Worm (Caenorhabditis elegans): ENCODE measurements around the gene tomm-20.

tomm-20 gene

ce11 chrV:12351842-12352241 is 8.6 kb upstream of the tomm-20 start:
- TF ChIP-seq W03F9.2 (tag; optimal IDR thresholded peaks at IDR 0.05) = no peak
- no peak for TF ChIP-seq dao-5 (tag; optimal IDR thresholded peaks at IDR 0.05)
- TF ChIP-seq him-1 (tag; optimal IDR thresholded peaks at IDR 0.05) = no peak

- no peak for TF ChIP-seq dao-5 (tag; optimal IDR thresholded peaks at IDR 0.05)
- no peak for TF ChIP-seq W03F9.2 (tag; optimal IDR thresholded peaks at IDR 0.05)
- no peak for TF ChIP-seq him-1 (tag; optimal IDR thresholded peaks at IDR 0.05)
Observed at ce11 chrV:12349365-12349764, 6.1 kb upstream of the tomm-20 start.

ce11 chrV:12347854-12348253 is 4.6 kb upstream of the tomm-20 start:
- TF ChIP-seq W03F9.2 (tag; optimal IDR thresholded peaks at IDR 0.05) (no peak), dao-5 (tag; optimal IDR thresholded peaks at IDR 0.05) (no peak), him-1 (tag; optimal IDR thresholded peaks at IDR 0.05) (no peak)

ce11 chrV:12345808-12346207 is 2.5 kb upstream of the tomm-20 start, which contains the start of gene snb-2:
TSS of gene snb-2 (minus strand) at chrV:12345908.
- no peak for TF ChIP-seq him-1 (tag; optimal IDR thresholded peaks at IDR 0.05)
- TF ChIP-seq W03F9.2 (tag; optimal IDR thresholded peaks at IDR 0.05) = no peak

ce11 chrV:12344845-12345244 is 1.6 kb upstream of the tomm-20 start, which contains the start of gene F23H12.3:
TSS of gene F23H12.3 (plus strand) at chrV:12345145.
- no peak for TF ChIP-seq him-1 (tag; optimal IDR thresholded peaks at IDR 0.05)
- TF ChIP-seq W03F9.2 (tag; optimal IDR thresholded peaks at IDR 0.05) = no peak
- TF ChIP-seq dao-5 (tag; optimal IDR thresholded peaks at IDR 0.05) = no peak

- TF ChIP-seq dao-5 (tag; optimal IDR thresholded peaks at IDR 0.05) (no peak), him-1 (tag; optimal IDR thresholded peaks at IDR 0.05) (no peak), W03F9.2 (tag; optimal IDR thresholded peaks at IDR 0.05) (no peak)
Observed at ce11 chrV:12337894-12338293, 5.4 kb downstream of the tomm-20 start, which contains the start of gene twk-13. TSS of gene twk-13 (minus strand) at chrV:12337994.

ce11 chrV:12334387-12334786 is 8.9 kb downstream of the tomm-20 start:
- TF ChIP-seq him-1 (tag; optimal IDR thresholded peaks at IDR 0.05) (no peak), W03F9.2 (tag; optimal IDR thresholded peaks at IDR 0.05) (no peak), dao-5 (tag; optimal IDR thresholded peaks at IDR 0.05) (no peak)

ce11 chrV:12331820-12332219 is 11.4 kb downstream of the tomm-20 start:
- TF ChIP-seq dao-5 (tag; optimal IDR thresholded peaks at IDR 0.05) (no peak), W03F9.2 (tag; optimal IDR thresholded peaks at IDR 0.05) (no peak), him-1 (tag; optimal IDR thresholded peaks at IDR 0.05) (no peak)

ce11 chrV:12329173-12329572 is 14.1 kb downstream of the tomm-20 start:
- no peak for TF ChIP-seq W03F9.2 (tag; optimal IDR thresholded peaks at IDR 0.05)
- TF ChIP-seq dao-5 (tag; optimal IDR thresholded peaks at IDR 0.05) = no peak
- TF ChIP-seq him-1 (tag; optimal IDR thresholded peaks at IDR 0.05) = no peak

- no peak for TF ChIP-seq W03F9.2 (tag; optimal IDR thresholded peaks at IDR 0.05)
- no peak for TF ChIP-seq dao-5 (tag; optimal IDR thresholded peaks at IDR 0.05)
- no peak for TF ChIP-seq him-1 (tag; optimal IDR thresholded peaks at IDR 0.05)
Observed at ce11 chrV:12326638-12327037, 16.6 kb downstream of the tomm-20 start.

- TF ChIP-seq him-1 (tag; optimal IDR thresholded peaks at IDR 0.05) = no peak
- TF ChIP-seq W03F9.2 (tag; optimal IDR thresholded peaks at IDR 0.05) = no peak
Observed at ce11 chrV:12320274-12320839, 22.9 kb downstream of the tomm-20 start.

- TF ChIP-seq dao-5 (tag; optimal IDR thresholded peaks at IDR 0.05) (no peak), W03F9.2 (tag; optimal IDR thresholded peaks at IDR 0.05) (peak; percentile 83), him-1 (tag; optimal IDR thresholded peaks at IDR 0.05) (peak; percentile 76)
Observed at ce11 chrV:12317894-12318553, 25.2 kb downstream of the tomm-20 start, which contains the start of the genes R04F11.5 and R04F11.2. TSS of gene R04F11.5 (minus strand) at chrV:12318019. TSS of gene R04F11.2 (plus strand) at chrV:12318381.

- TF ChIP-seq him-1 (tag; optimal IDR thresholded peaks at IDR 0.05) (no peak), W03F9.2 (tag; optimal IDR thresholded peaks at IDR 0.05) (no peak), dao-5 (tag; optimal IDR thresholded peaks at IDR 0.05) (no peak)
Observed at ce11 chrV:12317080-12317479, 26.2 kb downstream of the tomm-20 start, which contains the start of gene R04F11.3. TSS of gene R04F11.3 (minus strand) at chrV:12317180.

ce11 chrV:12316076-12316475 is 27.2 kb downstream of the tomm-20 start:
- TF ChIP-seq W03F9.2 (tag; optimal IDR thresholded peaks at IDR 0.05) = no peak
- no peak for TF ChIP-seq dao-5 (tag; optimal IDR thresholded peaks at IDR 0.05)
- TF ChIP-seq him-1 (tag; optimal IDR thresholded peaks at IDR 0.05) = no peak
